Worm (Caenorhabditis elegans): ENCODE results near the gene F22D3.4.
A peak's percentile ranks its signal among the peaks of the same experiment; 100 is the strongest.

DNA sequence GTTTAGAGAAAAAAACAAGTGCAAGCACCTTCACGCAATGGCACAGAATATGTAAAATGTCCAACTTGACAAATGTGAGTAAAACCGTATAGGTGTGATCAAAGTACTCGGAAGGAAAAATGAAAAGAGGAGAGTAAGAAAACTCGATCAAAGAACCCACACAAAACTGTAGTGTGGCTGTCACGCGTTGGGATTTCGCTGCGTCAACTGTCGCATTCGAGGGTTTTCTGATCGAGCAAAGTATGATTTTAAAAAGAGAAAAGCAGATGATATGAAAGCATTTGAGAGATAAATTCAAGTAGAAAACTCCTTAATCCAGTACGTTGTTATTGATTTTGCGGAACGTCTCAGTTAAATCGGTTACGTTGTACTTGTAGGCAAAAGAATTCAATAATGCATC lies 35.6 kb downstream of the F22D3.4 start:
- peak; percentile 39 for TF ChIP-seq nhr-25 (tag; optimal IDR thresholded peaks at IDR 0.05)
- no peak for TF ChIP-seq ceh-28 (tag; optimal IDR thresholded peaks at IDR 0.05)

Data from whole organism, L3 larva.